Fruit fly (Drosophila melanogaster): ENCODE measurements around the gene MED11.

DNA sequence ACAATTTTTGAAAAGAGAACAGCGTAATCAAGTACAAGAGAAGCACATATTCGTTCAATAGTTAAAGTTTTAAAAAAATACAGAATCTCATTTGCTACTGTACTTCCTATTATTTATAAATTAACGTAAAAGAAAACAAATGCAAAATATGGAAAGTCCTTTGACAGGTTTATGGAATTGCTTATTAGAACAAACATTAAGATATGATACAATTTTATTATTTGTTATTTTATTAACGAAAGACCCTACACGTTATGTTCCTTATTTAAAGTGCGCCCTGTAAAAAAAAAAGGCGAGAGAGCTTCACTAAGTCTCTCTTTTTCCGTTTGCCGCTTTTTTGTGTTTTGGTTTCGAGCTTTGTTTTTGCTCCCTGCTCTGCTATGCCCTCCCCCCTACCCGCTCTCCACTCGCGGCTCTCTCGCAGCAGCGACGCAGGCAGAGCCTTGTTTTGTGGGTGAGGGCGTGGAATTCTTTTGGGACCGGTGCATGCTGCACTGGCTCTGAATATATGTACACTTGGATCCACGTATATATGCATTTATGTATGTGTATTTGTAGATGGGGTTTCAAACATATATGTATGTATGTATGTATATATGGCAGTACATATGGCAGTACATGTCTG is 14.9 kb downstream of the MED11 start:
- TF ChIP-seq CG16779 (tag; optimal IDR thresholded peaks at IDR 0.05): no peak
- no peak for TF ChIP-seq CG7368 (GFP tag; optimal IDR thresholded peaks at IDR 0.05)
- peak; percentile 26; the same call in 1 of the 2 replicates for TF ChIP-seq Gug (GFP tag; IDR thresholded peaks at IDR 0.05)
- no peak for TF ChIP-seq acj6 (GFP tag; optimal IDR thresholded peaks at IDR 0.05)
- TF ChIP-seq vri (GFP tag; optimal IDR thresholded peaks at IDR 0.05): peak; percentile 55
- TF ChIP-seq fd59A (GFP tag; optimal IDR thresholded peaks at IDR 0.05): no peak
- TF ChIP-seq Ets21C (GFP tag; optimal IDR thresholded peaks at IDR 0.05): no peak
- no peak for TF ChIP-seq CG9139 (GFP tag; optimal IDR thresholded peaks at IDR 0.05)
- no peak for TF ChIP-seq Hr39 (GFP tag; optimal IDR thresholded peaks at IDR 0.05)
- TF ChIP-seq CG6163 (GFP tag; IDR thresholded peaks at IDR 0.05): no peak; the same call in 1 of the 3 replicates
